Worm (Caenorhabditis elegans) whole organism, late embryonic: ENCODE results near the gene C05C10.2.

Experiments used
- K02D7.2 ChIP-seq: sonication (generic microtip); optimal IDR thresholded peaks from 2 replicates; lab custom pipeline; 2017; ENCODE audit warnings: mild to moderate bottlenecking, missing genetic modification characterization, missing compliant biosample characterization
- K09A11.1 ChIP-seq: sonication (generic microtip); optimal IDR thresholded peaks from 2 replicates; lab custom pipeline; 2017; ENCODE audit warnings: antibody characterized with exemption, mild to moderate bottlenecking, missing genetic modification characterization, missing compliant biosample characterization; ENCODE audit not compliant: insufficient read depth
- ama-1 ChIP-seq: fragments of 150-350 bp; optimal IDR thresholded peaks from 2 replicates; lab custom pipeline; 2014
- ceh-34 ChIP-seq: sonication (generic microtip); optimal IDR thresholded peaks from 2 replicates; lab custom pipeline; 2016; ENCODE audit warnings: mild to moderate bottlenecking, missing genetic modification characterization, missing compliant biosample characterization
- dmd-4 ChIP-seq: sonication (generic microtip); optimal IDR thresholded peaks from 2 replicates; lab custom pipeline; 2016; ENCODE audit warnings: borderline replicate concordance, missing genetic modification characterization, missing compliant biosample characterization
- elt-2 ChIP-seq: sonication (generic microtip); optimal IDR thresholded peaks from 2 replicates; lab custom pipeline; 2016; ENCODE audit warnings: missing genetic modification reagents, missing genetic modification characterization, missing compliant biosample characterization
- eyg-1 ChIP-seq: sonication (generic microtip); optimal IDR thresholded peaks from 2 replicates; lab custom pipeline; 2016; ENCODE audit warnings: missing genotype, missing genetic modification characterization, missing compliant biosample characterization
- hlh-30 ChIP-seq: sonication (generic microtip); optimal IDR thresholded peaks from 2 replicates; lab custom pipeline; 2017; ENCODE audit warnings: antibody characterized with exemption, missing genetic modification characterization, missing compliant biosample characterization; ENCODE audit not compliant: insufficient read depth
- lin-11 ChIP-seq: fragments of 200-800 bp; sonication (Bioruptor generic); optimal IDR thresholded peaks from 2 replicates; lab custom pipeline; 2018; ENCODE audit warnings: mild to moderate bottlenecking, missing genetic modification characterization, missing compliant biosample characterization
- nfya-1 ChIP-seq: sonication (generic microtip); optimal IDR thresholded peaks from 2 replicates; lab custom pipeline; 2017; ENCODE audit warnings: missing genetic modification characterization, mild to moderate bottlenecking, missing compliant biosample characterization, antibody characterized with exemption, moderate library complexity
- ref-2 ChIP-seq: sonication (generic microtip); optimal IDR thresholded peaks from 2 replicates; lab custom pipeline; 2016; ENCODE audit warnings: missing genetic modification characterization, missing compliant biosample characterization
- sox-4 ChIP-seq: sonication (generic microtip); optimal IDR thresholded peaks from 2 replicates; lab custom pipeline; 2017; ENCODE audit warnings: mild to moderate bottlenecking, missing genetic modification characterization, inconsistent platforms, missing compliant biosample characterization
- unc-42 ChIP-seq: sonication (generic microtip); optimal IDR thresholded peaks from 2 replicates; lab custom pipeline; 2016; ENCODE audit warnings: missing genotype, missing genetic modification characterization, missing compliant biosample characterization

DNA sequence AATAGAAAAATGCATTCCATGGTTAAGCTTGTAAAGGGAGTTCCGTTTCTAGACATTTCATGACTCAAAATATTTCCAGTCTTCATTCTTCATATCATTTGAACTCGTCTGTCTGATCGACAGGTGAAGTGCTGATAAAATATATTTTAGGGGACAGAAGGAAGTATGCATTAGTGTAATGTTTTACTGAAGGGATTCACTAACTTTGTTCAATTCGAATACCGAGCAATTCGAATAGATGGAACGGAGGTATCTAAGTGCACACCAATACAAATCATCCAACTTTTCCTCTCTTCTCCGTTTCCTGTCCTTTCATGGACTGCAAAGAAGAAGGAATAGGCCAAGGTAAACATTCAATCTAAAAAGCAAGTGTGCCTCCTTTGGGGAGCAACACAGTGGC lies 41.8 kb downstream of the C05C10.2 start:
- TF ChIP-seq eyg-1 (tag; lab: Kevin White, UChicago) (no peak), elt-2 (tag; lab: Kevin White, UChicago) (no peak), ama-1 (lab: Kevin White, UChicago) (no peak), lin-11 (tag; lab: Kevin White, UChicago) (no peak), hlh-30 (tag; lab: Kevin White, UChicago) (no peak), nfya-1 (tag; lab: Kevin White, UChicago) (no peak), K09A11.1 (tag; lab: Kevin White, UChicago) (no peak), K02D7.2 (no peak), ref-2 (tag; lab: Kevin White, UChicago) (no peak), dmd-4 (tag; lab: Kevin White, UChicago) (no peak), unc-42 (no peak), ceh-34 (tag; lab: Kevin White, UChicago) (no peak), sox-4 (tag; lab: Kevin White, UChicago) (no peak)
